Fruit fly (Drosophila melanogaster): ENCODE measurements around the gene kri.

DNA sequence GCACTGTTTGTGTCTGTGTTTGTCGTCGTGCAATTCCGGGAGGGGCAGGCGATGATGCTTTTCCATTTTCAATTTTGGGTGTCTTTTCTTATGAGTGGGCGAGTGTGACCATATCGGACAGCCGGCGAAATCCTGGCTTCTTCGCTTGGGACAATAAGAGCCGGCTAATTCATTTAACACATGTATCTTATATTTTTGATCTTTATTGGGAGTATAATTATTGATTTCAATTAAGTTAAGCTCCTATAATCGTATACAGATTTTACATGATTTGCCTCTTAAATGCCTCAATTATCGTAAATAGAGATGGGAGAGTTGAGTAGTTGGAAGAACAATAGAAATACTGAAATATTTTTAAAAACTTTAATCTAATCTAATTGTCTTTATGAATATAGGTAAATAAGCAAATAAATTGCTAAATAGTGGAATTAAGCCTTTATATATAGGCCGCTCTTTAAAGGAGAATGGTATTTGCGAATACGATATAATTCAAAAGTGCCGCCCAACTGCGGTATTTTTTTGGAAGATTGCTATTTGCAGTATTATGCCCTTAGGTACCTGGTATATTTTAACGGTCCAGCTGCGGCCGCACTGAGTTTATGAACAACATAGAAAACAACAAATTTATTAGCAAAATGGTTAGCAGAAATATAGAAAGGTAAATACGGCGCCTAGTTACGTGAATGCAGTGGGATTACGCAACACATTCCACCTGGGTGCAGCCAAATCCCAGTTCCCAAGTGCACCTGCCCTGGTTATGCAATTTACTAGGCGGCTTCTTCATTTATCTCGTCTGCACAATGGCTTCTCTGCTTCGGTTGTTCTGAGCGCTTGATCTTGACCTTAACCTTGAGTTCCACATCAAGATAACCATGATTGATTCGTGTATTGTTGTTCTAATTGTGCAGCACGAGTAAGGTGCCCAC is 31.0 kb upstream of the kri start, which contains the start of the genes Myt1, PGRP-LD and Pmi:
- TF ChIP-seq CTCF (optimal IDR thresholded peaks at IDR 0.05) = no peak
- no peak for TF ChIP-seq CG8478 (optimal IDR thresholded peaks at IDR 0.05)
